Worm (Caenorhabditis elegans): ENCODE data around the gene F18H3.1.

DNA sequence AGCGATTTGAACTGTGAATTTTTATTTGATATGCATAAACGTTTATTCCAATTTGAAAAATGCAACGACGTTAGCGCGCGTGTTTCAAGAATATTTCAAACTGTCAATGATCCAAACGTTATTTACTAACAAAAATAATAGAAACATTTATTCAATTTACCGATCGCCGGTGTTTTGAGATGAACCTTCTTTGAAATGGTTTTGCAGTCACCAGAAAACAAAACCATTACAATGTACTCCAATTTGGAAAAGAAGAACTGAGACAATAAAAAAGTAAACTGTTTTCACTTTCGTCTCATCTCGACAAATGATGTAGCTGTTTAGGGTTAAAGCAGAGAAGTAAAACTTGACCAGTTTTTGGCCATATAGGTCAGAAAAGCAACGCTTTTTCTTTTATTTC is 12.2 kb upstream of the F18H3.1 start, which contains the start of gene H06A10.1:
- TF ChIP-seq efl-3 (GFP tag; optimal IDR thresholded peaks at IDR 0.05) (no peak), fos-1 (tag; optimal IDR thresholded peaks at IDR 0.05) (no peak), unc-130 (tag; optimal IDR thresholded peaks at IDR 0.05) (no peak), ztf-11 (tag; optimal IDR thresholded peaks at IDR 0.05) (no peak), jun-1 (tag; optimal IDR thresholded peaks at IDR 0.05) (no peak), egl-27 (tag; optimal IDR thresholded peaks at IDR 0.05) (no peak), lsy-2 (tag; optimal IDR thresholded peaks at IDR 0.05) (no peak)
